Fruit fly (Drosophila melanogaster) whole organism, embryonic: ENCODE results near the gene CG31087.
A peak's percentile ranks its signal among the peaks of the same experiment; 100 is the strongest.

ENCODE experiments used
- Antp ChIP-seq: fragments of 200-800 bp; sonication (Bioruptor generic); optimal IDR thresholded peaks from 3 replicates; lab custom pipeline; 2016; ENCODE audit warnings: missing biosample characterization, missing genetic modification characterization
- Asciz ChIP-seq: fragments of 200-800 bp; sonication (Bioruptor generic); optimal IDR thresholded peaks from 2 replicates; lab custom pipeline; 2017; ENCODE audit warnings: missing biosample characterization, mild to moderate bottlenecking, missing genetic modification characterization, missing genetic modification reagents
- BEAF-32 ChIP-seq: fragments of 200-800 bp; sonication (Bioruptor generic); optimal IDR thresholded peaks from 3 replicates; lab custom pipeline; 2017; ENCODE audit warnings: missing biosample characterization, missing genetic modification characterization, mild to moderate bottlenecking, moderate library complexity, missing genetic modification reagents
- CG10431 ChIP-seq: fragments of 200-800 bp; sonication (Bioruptor generic); optimal IDR thresholded peaks from 3 replicates; lab custom pipeline; 2018; ENCODE audit warnings: missing biosample characterization, mild to moderate bottlenecking, missing genetic modification characterization
- CG10654 ChIP-seq: fragments of 200-800 bp; sonication (Bioruptor generic); optimal IDR thresholded peaks from 2 replicates; lab custom pipeline; 2016; ENCODE audit warnings: missing biosample characterization, missing genetic modification characterization
- CG11723 ChIP-seq: fragments of 200-800 bp; sonication (Bioruptor generic); optimal IDR thresholded peaks from 2 replicates; lab custom pipeline; 2017; ENCODE audit warnings: missing biosample characterization, mild to moderate bottlenecking, missing genetic modification characterization
- CG12071 ChIP-seq: fragments of 200-800 bp; sonication (Bioruptor generic); optimal IDR thresholded peaks from 3 replicates; lab custom pipeline; 2018; ENCODE audit warnings: missing biosample characterization, mild to moderate bottlenecking, missing genetic modification characterization
- CG12219 ChIP-seq: fragments of 200-800 bp; sonication (Bioruptor generic); optimal IDR thresholded peaks from 3 replicates; lab custom pipeline; 2018; ENCODE audit warnings: missing biosample characterization, mild to moderate bottlenecking, missing genetic modification characterization
- CG12299 ChIP-seq: fragments of 200-800 bp; sonication (Bioruptor generic); optimal IDR thresholded peaks from 2 replicates; lab custom pipeline; 2018; ENCODE audit warnings: missing biosample characterization, mild to moderate bottlenecking, missing genetic modification characterization
- CG12769 ChIP-seq: fragments of 200-800 bp; sonication (Bioruptor generic); optimal IDR thresholded peaks from 2 replicates; lab custom pipeline; 2019; ENCODE audit warnings: missing biosample characterization, mild to moderate bottlenecking, missing genetic modification characterization, moderate library complexity
- CG13894 ChIP-seq: fragments of 200-800 bp; sonication (Bioruptor generic); optimal IDR thresholded peaks from 3 replicates; lab custom pipeline; 2018; ENCODE audit warnings: missing biosample characterization, mild to moderate bottlenecking, missing genetic modification characterization, moderate library complexity
- CG1602 ChIP-seq: fragments of 200-800 bp; sonication (Bioruptor generic); optimal IDR thresholded peaks from 3 replicates; lab custom pipeline; 2016; ENCODE audit warnings: missing biosample characterization, missing genetic modification characterization
- CG2116 ChIP-seq: fragments of 200-800 bp; sonication (Bioruptor generic); optimal IDR thresholded peaks from 3 replicates; lab custom pipeline; 2018; ENCODE audit warnings: missing biosample characterization, mild to moderate bottlenecking, missing genetic modification characterization
- CG2129 ChIP-seq: fragments of 200-800 bp; sonication (Bioruptor generic); IDR thresholded peaks from 2 replicates; pipeline ENCODE4 v1.3.6; 2022; ENCODE audit warnings: missing biosample characterization, missing genetic modification characterization; ENCODE audit not compliant: partially characterized antibody
- CG30403 ChIP-seq: fragments of 200-800 bp; sonication (Bioruptor generic); optimal IDR thresholded peaks from 3 replicates; lab custom pipeline; 2016; ENCODE audit warnings: missing biosample characterization, missing genetic modification characterization
- CG32532 ChIP-seq: fragments of 200-800 bp; sonication (Bioruptor generic); IDR thresholded peaks from 2 replicates; pipeline ENCODE4 v1.3.6; 2022; ENCODE audit warnings: missing biosample characterization, missing genetic modification characterization
- CG7357 ChIP-seq: fragments of 200-800 bp; sonication (Bioruptor generic); IDR thresholded peaks from 3 replicates; pipeline ENCODE4 v1.3.6; 2022; ENCODE audit warnings: missing biosample characterization, missing genetic modification characterization
- CG7987 ChIP-seq: fragments of 200-800 bp; sonication (Bioruptor generic); optimal IDR thresholded peaks from 2 replicates; lab custom pipeline; 2018; ENCODE audit warnings: missing biosample characterization, mild to moderate bottlenecking, missing genetic modification characterization, moderate library complexity
- CG9876 ChIP-seq: fragments of 200-800 bp; sonication (Bioruptor generic); optimal IDR thresholded peaks from 2 replicates; lab custom pipeline; 2016; ENCODE audit warnings: missing biosample characterization, missing genetic modification characterization
- CrebB ChIP-seq: fragments of 200-800 bp; sonication (Bioruptor generic); optimal IDR thresholded peaks from 3 replicates; lab custom pipeline; 2018; ENCODE audit warnings: missing biosample characterization, mild to moderate bottlenecking, missing genetic modification characterization
- Dbx ChIP-seq: fragments of 200-800 bp; sonication (Bioruptor generic); IDR thresholded peaks from 3 replicates; pipeline ENCODE4 v1.3.6; 2022; ENCODE audit warnings: missing biosample characterization, missing genetic modification characterization
- ERR ChIP-seq: fragments of 200-800 bp; sonication (Bioruptor generic); optimal IDR thresholded peaks from 2 replicates; lab custom pipeline; 2016; ENCODE audit warnings: missing biosample characterization, missing genetic modification characterization
- Eip74EF ChIP-seq, 2 experiments: fragments of 200-800 bp in 1 of 2; fragments of >200 bp in 1 of 2; sonication (Bioruptor generic) in 1 of 2; optimal IDR thresholded peaks; 2 replicates each; lab custom pipeline; 2017 to 2019; ENCODE audit warnings: missing biosample characterization in 2 of 2, missing genetic modification characterization in 2 of 2, mild to moderate bottlenecking in 1 of 2, moderate library complexity in 1 of 2
- HHEX ChIP-seq: fragments of 200-800 bp; sonication (Bioruptor generic); optimal IDR thresholded peaks from 3 replicates; lab custom pipeline; 2017; ENCODE audit warnings: missing biosample characterization, mild to moderate bottlenecking, missing genetic modification characterization, missing genetic modification reagents
- HmgD ChIP-seq: fragments of 200-800 bp; sonication (Bioruptor generic); optimal IDR thresholded peaks from 3 replicates; lab custom pipeline; 2016; ENCODE audit warnings: missing biosample characterization, missing genetic modification characterization
- HmgZ ChIP-seq: fragments of 200-800 bp; sonication (Bioruptor generic); optimal IDR thresholded peaks from 2 replicates; lab custom pipeline; 2018; ENCODE audit warnings: missing biosample characterization, mild to moderate bottlenecking, missing genetic modification characterization
- Hr3 ChIP-seq: fragments of 200-800 bp; sonication (Bioruptor generic); optimal IDR thresholded peaks from 3 replicates; lab custom pipeline; 2016; ENCODE audit warnings: missing biosample characterization, missing genetic modification characterization
- Hr51 ChIP-seq, 2 experiments: fragments of 200-800 bp; sonication (Bioruptor generic); optimal IDR thresholded peaks; 2 replicates in 1 of 2; 3 replicates in 1 of 2; lab custom pipeline; 2016 to 2018; ENCODE audit warnings: missing biosample characterization in 2 of 2, missing genetic modification characterization in 2 of 2, mild to moderate bottlenecking in 1 of 2, moderate library complexity in 1 of 2
- MESR4 ChIP-seq: fragments of 200-800 bp; sonication (Bioruptor generic); optimal IDR thresholded peaks from 2 replicates; lab custom pipeline; 2018; ENCODE audit warnings: missing biosample characterization, mild to moderate bottlenecking, missing genetic modification characterization, moderate library complexity
- Rx ChIP-seq: fragments of 200-800 bp; sonication (Bioruptor generic); IDR thresholded peaks from 2 replicates; pipeline ENCODE4 v1.3.6; 2022; ENCODE audit warnings: missing biosample characterization, missing genetic modification characterization
- YL-1 ChIP-seq: fragments of 200-800 bp; sonication (Bioruptor generic); optimal IDR thresholded peaks from 3 replicates; lab custom pipeline; 2017; ENCODE audit warnings: missing biosample characterization, mild to moderate bottlenecking, missing genetic modification characterization
- bbx ChIP-seq: fragments of 200-800 bp; sonication (Bioruptor generic); IDR thresholded peaks from 2 replicates; pipeline ENCODE4 v1.3.6; 2022; ENCODE audit warnings: missing biosample characterization, missing genetic modification characterization; ENCODE audit not compliant: partially characterized antibody
- caup ChIP-seq: fragments of 200-800 bp; sonication (Bioruptor generic); optimal IDR thresholded peaks from 3 replicates; lab custom pipeline; 2017; ENCODE audit warnings: missing biosample characterization, mild to moderate bottlenecking, missing genetic modification characterization, moderate library complexity; ENCODE audit not compliant: severe bottlenecking
- chinmo ChIP-seq: fragments of 200-800 bp; sonication (Bioruptor generic); IDR thresholded peaks from 4 replicates; pipeline ENCODE4 v1.3.6; 2022; ENCODE audit warnings: missing biosample characterization, missing genetic modification characterization; ENCODE audit not compliant: partially characterized antibody
- ci ChIP-seq: fragments of 200-800 bp; sonication (Bioruptor generic); IDR thresholded peaks from 3 replicates; pipeline ENCODE4 v1.3.6; 2022; ENCODE audit warnings: missing biosample characterization, missing genetic modification characterization
- crp ChIP-seq, 2 experiments: fragments of 200-800 bp; sonication (Bioruptor generic); optimal IDR thresholded peaks; 2 replicates in 1 of 2; 3 replicates in 1 of 2; lab custom pipeline; 2017; ENCODE audit warnings: missing biosample characterization in 2 of 2, missing genetic modification characterization in 2 of 2, mild to moderate bottlenecking in 1 of 2, moderate library complexity in 1 of 2
- dysf ChIP-seq: fragments of 200-800 bp; sonication (Bioruptor generic); IDR thresholded peaks from 3 replicates; pipeline ENCODE4 v1.3.6; 2022; ENCODE audit warnings: missing biosample characterization, missing genetic modification characterization
- grau ChIP-seq: fragments of 200-800 bp; optimal IDR thresholded peaks from 3 replicates; lab custom pipeline; 2019; ENCODE audit warnings: missing biosample characterization, mild to moderate bottlenecking, missing genetic modification characterization, moderate library complexity
- nmo ChIP-seq: fragments of 200-800 bp; sonication (Bioruptor generic); optimal IDR thresholded peaks from 2 replicates; lab custom pipeline; 2018; ENCODE audit warnings: missing biosample characterization, mild to moderate bottlenecking, missing genetic modification characterization, moderate library complexity
- odd ChIP-seq: fragments of 200-800 bp; sonication (Bioruptor generic); optimal IDR thresholded peaks from 2 replicates; lab custom pipeline; 2017; ENCODE audit warnings: missing biosample characterization, mild to moderate bottlenecking, missing genetic modification characterization
- pfk ChIP-seq: fragments of 200-800 bp; sonication (Bioruptor generic); optimal IDR thresholded peaks from 2 replicates; lab custom pipeline; 2018; ENCODE audit warnings: missing biosample characterization, mild to moderate bottlenecking, missing genetic modification characterization, moderate library complexity
- scrt ChIP-seq: fragments of 200-800 bp; sonication (Bioruptor generic); optimal IDR thresholded peaks from 2 replicates; lab custom pipeline; 2018; ENCODE audit warnings: missing biosample characterization, mild to moderate bottlenecking, missing genetic modification characterization, moderate library complexity
- sisA ChIP-seq: fragments of 200-800 bp; sonication (Bioruptor generic); IDR thresholded peaks from 2 replicates; pipeline ENCODE4 v1.3.6; 2022; ENCODE audit warnings: missing biosample characterization, missing genetic modification characterization
- slp2 ChIP-seq: fragments of 200-800 bp; sonication (Bioruptor generic); optimal IDR thresholded peaks from 2 replicates; lab custom pipeline; 2016; ENCODE audit warnings: missing biosample characterization, missing genetic modification characterization
- so ChIP-seq: fragments of 200-800 bp; sonication (Bioruptor generic); IDR thresholded peaks from 3 replicates; pipeline ENCODE4 v1.3.6; 2022; ENCODE audit warnings: missing biosample characterization, missing genetic modification characterization
- stc ChIP-seq: fragments of 200-800 bp; sonication (Bioruptor generic); IDR thresholded peaks from 2 replicates; pipeline ENCODE4 v1.3.6; 2022; ENCODE audit warnings: missing biosample characterization, missing genetic modification characterization
- sug ChIP-seq: fragments of 200-800 bp; optimal IDR thresholded peaks from 2 replicates; lab custom pipeline; 2019; ENCODE audit warnings: missing biosample characterization, mild to moderate bottlenecking, missing genetic modification characterization, moderate library complexity
- unc-4 ChIP-seq: fragments of 200-800 bp; sonication (Bioruptor generic); IDR thresholded peaks from 2 replicates; pipeline ENCODE4 v1.3.6; 2022; ENCODE audit warnings: missing biosample characterization, missing genetic modification characterization; ENCODE audit not compliant: partially characterized antibody
- wek ChIP-seq: fragments of 200-800 bp; sonication (Bioruptor generic); optimal IDR thresholded peaks from 3 replicates; lab custom pipeline; 2018; ENCODE audit warnings: missing biosample characterization, mild to moderate bottlenecking, missing genetic modification characterization, moderate library complexity

The CG31087 gene

DNA sequence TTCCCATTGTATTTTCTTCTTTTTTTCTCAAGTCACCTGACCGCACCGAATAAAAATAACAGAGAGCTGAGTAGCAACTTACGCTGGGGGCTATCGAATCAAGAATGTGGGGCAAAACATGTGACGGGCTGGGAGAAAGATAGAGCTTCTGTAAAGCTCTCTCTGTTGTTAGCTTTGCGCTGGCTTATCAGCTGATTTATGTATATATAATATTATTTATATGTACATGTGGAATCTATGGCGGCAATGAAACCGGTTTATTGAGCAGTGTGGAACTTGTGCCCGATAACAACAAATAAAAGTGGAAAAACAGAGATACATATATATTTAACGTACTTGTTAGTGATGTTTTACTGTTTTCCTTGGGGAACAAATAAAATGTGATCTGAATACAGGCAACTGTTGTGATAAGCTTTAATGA is 20.8 kb downstream of the CG31087 start, which contains the start of gene CG31098 (continued):
- peak; percentile 39 for TF ChIP-seq caup (GFP tag; lab: Kevin White, UChicago)
- TF ChIP-seq ERR (GFP tag; lab: Kevin White, UChicago), result no peak
- no peak for TF ChIP-seq CG7357 (GFP tag; lab: Robert Waterston, UW)
- peak; percentile 40 for TF ChIP-seq wek
- peak; percentile 90 for TF ChIP-seq sug (tag; lab: Kevin White, UChicago)
- no peak for TF ChIP-seq bbx
- peak; percentile 43; the same call in 1 of the 2 replicates for TF ChIP-seq unc-4 (GFP tag; lab: Robert Waterston, UW)
- TF ChIP-seq CG12769 (tag; lab: Kevin White, UChicago), result peak; percentile 39
- no peak for TF ChIP-seq Hr51 (GFP tag; optimal IDR thresholded peaks at IDR 0.05; lab: Kevin White, UChicago)
- TF ChIP-seq ci (GFP tag; lab: Robert Waterston, UW), result peak; percentile 22; the same call in 1 of the 3 replicates
- no peak for TF ChIP-seq CG7987 (GFP tag; lab: Kevin White, UChicago)
- peak in 1 of 2 experiments; percentile 71 for TF ChIP-seq crp (GFP tag; optimal IDR thresholded peaks at IDR 0.05; lab: Kevin White, UChicago)
- TF ChIP-seq HmgZ, result peak; percentile 20
- peak; percentile 52 for TF ChIP-seq CG12071 (GFP tag; lab: Kevin White, UChicago)
- no peak for TF ChIP-seq HmgD
- no peak for TF ChIP-seq CG10654 (GFP tag; lab: Kevin White, UChicago)
- peak; percentile 35 for TF ChIP-seq CG12299 (tag; lab: Kevin White, UChicago)
- peak; percentile 26 for TF ChIP-seq CG10431
- peak; percentile 5 for TF ChIP-seq MESR4 (GFP tag; lab: Kevin White, UChicago)
- TF ChIP-seq so (GFP tag; lab: Robert Waterston, UW), result no peak
- no peak for TF ChIP-seq Dbx
- TF ChIP-seq CG1602 (GFP tag; lab: Kevin White, UChicago), result no peak
- peak; percentile 81; the same call in 2 of the 4 replicates for TF ChIP-seq chinmo
- TF ChIP-seq CG2116 (GFP tag; lab: Kevin White, UChicago), result no peak
- TF ChIP-seq odd (GFP tag; lab: Kevin White, UChicago), result peak; percentile 53
- TF ChIP-seq HHEX (GFP tag; lab: Kevin White, UChicago), result no peak
- no peak for TF ChIP-seq Eip74EF (GFP tag; optimal IDR thresholded peaks at IDR 0.05; lab: Kevin White, UChicago)
- no peak for TF ChIP-seq sisA (GFP tag; lab: Robert Waterston, UW)
- TF ChIP-seq CrebB, result peak; percentile 53
- no peak for TF ChIP-seq Antp (GFP tag; lab: Kevin White, UChicago)
- TF ChIP-seq YL-1 (GFP tag; lab: Kevin White, UChicago), result peak; percentile 0
- no peak for TF ChIP-seq CG9876 (GFP tag; lab: Kevin White, UChicago)
- TF ChIP-seq Hr3 (GFP tag; lab: Kevin White, UChicago), result no peak
- TF ChIP-seq pfk (GFP tag; lab: Kevin White, UChicago), result peak; percentile 47
- no peak for TF ChIP-seq Asciz (GFP tag; lab: Kevin White, UChicago)
- no peak for TF ChIP-seq BEAF-32
- TF ChIP-seq CG11723 (GFP tag; lab: Kevin White, UChicago), result no peak
- peak; percentile 51 for TF ChIP-seq CG13894
- TF ChIP-seq CG30403 (GFP tag; lab: Kevin White, UChicago), result no peak
- no peak for TF ChIP-seq stc (GFP tag; lab: Robert Waterston, UW)
- peak; percentile 30 for TF ChIP-seq scrt (GFP tag; lab: Kevin White, UChicago)
- no peak for TF ChIP-seq dysf (GFP tag; lab: Robert Waterston, UW)
- peak; percentile 84 for TF ChIP-seq grau (tag; lab: Kevin White, UChicago)
- TF ChIP-seq nmo (GFP tag; lab: Kevin White, UChicago), result no peak
- TF ChIP-seq CG12219, result peak; percentile 2
- TF ChIP-seq slp2, result no peak
- TF ChIP-seq CG32532 (GFP tag; lab: Robert Waterston, UW), result peak; percentile 26; the same call in 1 of the 2 replicates
- no peak for TF ChIP-seq Rx
- no peak for TF ChIP-seq CG2129
